Worm (Caenorhabditis elegans) whole organism, mixed stage, embryonic: ENCODE data around the gene srx-38.

Source experiments
- M03D4.4 ChIP-seq: sonication (generic microtip); optimal IDR thresholded peaks from 2 replicates; lab custom pipeline; 2017; ENCODE audit warnings: mild to moderate bottlenecking, missing genetic modification characterization, missing compliant biosample characterization
- bed-3 ChIP-seq: fragments of 200-800 bp; sonication (Bioruptor generic); optimal IDR thresholded peaks from 3 replicates; lab custom pipeline; 2018; ENCODE audit warnings: mild to moderate bottlenecking, missing genetic modification characterization, moderate library complexity, missing compliant biosample characterization
- blmp-1 ChIP-seq: fragments of 150-350 bp; optimal IDR thresholded peaks from 2 replicates; lab custom pipeline; 2014; ENCODE audit warnings: missing biosample characterization, missing genetic modification characterization
- ceh-39 ChIP-seq: fragments of 150-350 bp; optimal IDR thresholded peaks from 2 replicates; lab custom pipeline; 2014; ENCODE audit warnings: missing biosample characterization, missing genetic modification characterization
- ceh-43 ChIP-seq: fragments of 200-800 bp; sonication (Bioruptor generic); optimal IDR thresholded peaks from 2 replicates; lab custom pipeline; 2018; ENCODE audit warnings: mild to moderate bottlenecking, missing genetic modification characterization, moderate library complexity, missing compliant biosample characterization
- ceh-83 ChIP-seq: fragments of 200-800 bp; sonication (Bioruptor generic); optimal IDR thresholded peaks from 2 replicates; lab custom pipeline; 2018; ENCODE audit warnings: mild to moderate bottlenecking, missing genetic modification characterization, missing compliant biosample characterization
- ces-1 ChIP-seq: fragments of 150-350 bp; optimal IDR thresholded peaks from 2 replicates; lab custom pipeline; 2014; ENCODE audit warnings: missing biosample characterization, missing genetic modification reagents, missing genetic modification characterization
- cnd-1 ChIP-seq: fragments of 200-800 bp; sonication (Bioruptor generic); optimal IDR thresholded peaks from 2 replicates; lab custom pipeline; 2018; ENCODE audit warnings: mild to moderate bottlenecking, missing genetic modification characterization, missing compliant biosample characterization
- drap-1 ChIP-seq: fragments of 200-800 bp; sonication (Bioruptor generic); optimal IDR thresholded peaks from 3 replicates; lab custom pipeline; 2018; ENCODE audit warnings: mild to moderate bottlenecking, missing genetic modification characterization, missing compliant biosample characterization
- elt-1 ChIP-seq: sonication (generic microtip); optimal IDR thresholded peaks from 2 replicates; lab custom pipeline; 2017; ENCODE audit warnings: missing genetic modification characterization, mild to moderate bottlenecking, missing compliant biosample characterization, antibody characterized with exemption, moderate library complexity, borderline replicate concordance; ENCODE audit not compliant: insufficient read depth
- elt-3 ChIP-seq: fragments of 150-350 bp; optimal IDR thresholded peaks from 2 replicates; lab custom pipeline; 2014; ENCODE audit warnings: missing biosample characterization, missing genetic modification characterization
- flh-1 ChIP-seq: fragments of 200-800 bp; sonication (Bioruptor generic); optimal IDR thresholded peaks from 2 replicates; lab custom pipeline; 2018; ENCODE audit warnings: mild to moderate bottlenecking, missing genetic modification characterization, moderate library complexity, missing compliant biosample characterization
- ham-2 ChIP-seq: fragments of 200-800 bp; sonication (Bioruptor generic); optimal IDR thresholded peaks from 2 replicates; lab custom pipeline; 2018; ENCODE audit warnings: mild to moderate bottlenecking, missing genetic modification characterization, missing compliant biosample characterization
- hlh-1 ChIP-seq: fragments of 150-350 bp; optimal IDR thresholded peaks from 2 replicates; lab custom pipeline; 2014; ENCODE audit warnings: missing biosample characterization, missing genetic modification reagents, missing genetic modification characterization
- lin-13 ChIP-seq: fragments of 150-350 bp; optimal IDR thresholded peaks from 2 replicates; lab custom pipeline; 2014; ENCODE audit warnings: missing biosample characterization, missing genetic modification characterization
- lin-32 ChIP-seq: fragments of 200-800 bp; sonication (Bioruptor generic); optimal IDR thresholded peaks from 2 replicates; lab custom pipeline; 2018; ENCODE audit warnings: mild to moderate bottlenecking, missing genetic modification characterization, missing compliant biosample characterization
- lsy-2 ChIP-seq: fragments of 150-350 bp; optimal IDR thresholded peaks from 2 replicates; lab custom pipeline; 2014; ENCODE audit warnings: missing biosample characterization, missing genetic modification characterization
- mab-5 ChIP-seq: fragments of 150-350 bp; optimal IDR thresholded peaks from 2 replicates; lab custom pipeline; 2014; ENCODE audit warnings: missing biosample characterization, missing genetic modification characterization
- mep-1 ChIP-seq: fragments of 150-350 bp; optimal IDR thresholded peaks from 2 replicates; lab custom pipeline; 2017; ENCODE audit warnings: missing biosample characterization, missing genetic modification reagents, missing genetic modification characterization, inconsistent platforms
- mls-2 ChIP-seq: sonication (generic microtip); optimal IDR thresholded peaks from 2 replicates; lab custom pipeline; 2016; ENCODE audit warnings: mild to moderate bottlenecking, missing genetic modification characterization, moderate library complexity, missing compliant biosample characterization
- nhr-12 ChIP-seq: fragments of 150-350 bp; optimal IDR thresholded peaks from 2 replicates; lab custom pipeline; 2014; ENCODE audit warnings: missing biosample characterization, missing genetic modification characterization
- nhr-237 ChIP-seq: fragments of 150-350 bp; optimal IDR thresholded peaks from 2 replicates; lab custom pipeline; 2014; ENCODE audit warnings: missing biosample characterization, missing genetic modification characterization
- nhr-76 ChIP-seq: sonication (generic microtip); optimal IDR thresholded peaks from 2 replicates; lab custom pipeline; 2017; ENCODE audit warnings: missing biosample characterization, missing genetic modification characterization
- pha-4 ChIP-seq: fragments of 150-350 bp; optimal IDR thresholded peaks from 2 replicates; lab custom pipeline; 2018; ENCODE audit warnings: missing biosample characterization, missing genetic modification reagents, missing genetic modification characterization
- snpc-4 ChIP-seq: fragments of 150-350 bp; optimal IDR thresholded peaks from 2 replicates; lab custom pipeline; 2014; ENCODE audit warnings: missing biosample characterization, missing genetic modification characterization
- sptf-1 ChIP-seq: sonication (generic microtip); optimal IDR thresholded peaks from 2 replicates; lab custom pipeline; 2017; ENCODE audit warnings: mild to moderate bottlenecking, missing genetic modification characterization, moderate library complexity, missing compliant biosample characterization
- tbx-8 ChIP-seq: fragments of 200-800 bp; sonication (Bioruptor generic); optimal IDR thresholded peaks from 2 replicates; lab custom pipeline; 2018; ENCODE audit warnings: mild to moderate bottlenecking, missing genetic modification characterization, moderate library complexity, missing compliant biosample characterization
- unc-120 ChIP-seq: sonication (generic microtip); optimal IDR thresholded peaks from 2 replicates; lab custom pipeline; 2017; ENCODE audit warnings: missing genetic modification characterization, missing compliant biosample characterization; ENCODE audit not compliant: poor library complexity, severe bottlenecking
- unc-62 ChIP-seq: fragments of 150-350 bp; optimal IDR thresholded peaks from 2 replicates; lab custom pipeline; 2014; ENCODE audit warnings: missing biosample characterization, missing genetic modification reagents, missing genetic modification characterization
- zip-8 ChIP-seq: fragments of 150-350 bp; optimal IDR thresholded peaks from 2 replicates; lab custom pipeline; 2014; ENCODE audit warnings: missing biosample characterization, missing genetic modification characterization
- ztf-11 ChIP-seq: fragments of 150-350 bp; optimal IDR thresholded peaks from 2 replicates; lab custom pipeline; 2014; ENCODE audit warnings: missing biosample characterization, missing genetic modification characterization

Gene srx-38

ce11 chrV:5192501-5192900, 37.1 kb upstream of the srx-38 start, which contains the start of gene C03A7.13:
TSS of gene C03A7.13 (minus strand) at chrV:5192543.
- TF ChIP-seq tbx-8 (GFP tag; lab: Kevin White, UChicago) (no peak), nhr-76 (tag; lab: Kevin White, UChicago) (no peak), flh-1 (GFP tag; lab: Kevin White, UChicago) (no peak), mls-2 (tag; lab: Kevin White, UChicago) (no peak), unc-120 (tag; lab: Kevin White, UChicago) (no peak), drap-1 (no peak)

- no peak for TF ChIP-seq elt-1 (tag; lab: Kevin White, UChicago)
- no peak for TF ChIP-seq lsy-2 (tag; lab: Kevin White, UChicago)
- no peak for TF ChIP-seq ztf-11
- no peak for TF ChIP-seq ces-1
- TF ChIP-seq ceh-83 (GFP tag; lab: Kevin White, UChicago): no peak
- TF ChIP-seq tbx-8 (GFP tag; lab: Kevin White, UChicago): no peak
- no peak for TF ChIP-seq nhr-76 (tag; lab: Kevin White, UChicago)
- no peak for TF ChIP-seq pha-4
- no peak for TF ChIP-seq cnd-1
These were observed 26.2 kb upstream of the srx-38 start, which contains the start of gene C03A7.2 for ce11 chrV:5181612-5182011. TSS of gene C03A7.2 (plus strand) at chrV:5181912.

- no peak for TF ChIP-seq hlh-1 (tag; lab: Kevin White, UChicago)
- TF ChIP-seq unc-62 (GFP tag; lab: Kevin White, UChicago): no peak
- TF ChIP-seq unc-120 (tag; lab: Kevin White, UChicago): no peak
- TF ChIP-seq zip-8 (tag; lab: Kevin White, UChicago): no peak
These were observed 22.6 kb upstream of the srx-38 start for ce11 chrV:5178051-5178450.

- TF ChIP-seq mep-1 (tag; lab: Kevin White, UChicago) (no peak), elt-3 (tag; lab: Kevin White, UChicago) (no peak), mls-2 (tag; lab: Kevin White, UChicago) (no peak), nhr-12 (no peak), pha-4 (no peak), mab-5 (tag; lab: Kevin White, UChicago) (no peak), M03D4.4 (no peak)
These were observed 21.8 kb upstream of the srx-38 start, which contains the start of gene ugt-51 for ce11 chrV:5177209-5177608. TSS of gene ugt-51 (minus strand) at chrV:5177309.

ce11 chrV:5172833-5173232, 17.4 kb upstream of the srx-38 start, which contains the start of gene srt-65:
TSS of gene srt-65 (minus strand) at chrV:5172933.
- TF ChIP-seq nhr-237 (tag; lab: Kevin White, UChicago) (no peak), zip-8 (tag; lab: Kevin White, UChicago) (no peak), mep-1 (tag; lab: Kevin White, UChicago) (no peak), blmp-1 (no peak), mls-2 (tag; lab: Kevin White, UChicago) (no peak), bed-3 (no peak), sptf-1 (tag; lab: Kevin White, UChicago) (no peak), nhr-76 (tag; lab: Kevin White, UChicago) (no peak), ham-2 (GFP tag; lab: Kevin White, UChicago) (no peak), lin-32 (GFP tag; lab: Kevin White, UChicago) (no peak), ceh-43 (GFP tag; lab: Kevin White, UChicago) (no peak), lin-13 (tag; lab: Kevin White, UChicago) (no peak), drap-1 (no peak), flh-1 (GFP tag; lab: Kevin White, UChicago) (no peak), snpc-4 (no peak), nhr-12 (no peak), elt-3 (tag; lab: Kevin White, UChicago) (no peak)

- no peak for TF ChIP-seq ceh-39
- TF ChIP-seq mls-2 (tag; lab: Kevin White, UChicago): no peak
- TF ChIP-seq M03D4.4: no peak
- no peak for TF ChIP-seq lsy-2 (tag; lab: Kevin White, UChicago)
- no peak for TF ChIP-seq hlh-1 (tag; lab: Kevin White, UChicago)
- TF ChIP-seq drap-1: no peak
- no peak for TF ChIP-seq elt-1 (tag; lab: Kevin White, UChicago)
- no peak for TF ChIP-seq snpc-4
These were observed 14.2 kb upstream of the srx-38 start, which contains the start of gene srt-64 for ce11 chrV:5169586-5169985. TSS of gene srt-64 (minus strand) at chrV:5169686.
